Worm (Caenorhabditis elegans) whole organism, early embryonic: Measurements from ENCODE around the gene T19D12.6.

Source experiments
- B0310.2 ChIP-seq: sonication (generic microtip); optimal IDR thresholded peaks from 2 replicates; lab custom pipeline; 2016; ENCODE audit warnings: mild to moderate bottlenecking, missing genetic modification characterization, missing compliant biosample characterization
- F13C5.2 ChIP-seq: sonication (generic microtip); optimal IDR thresholded peaks from 2 replicates; lab custom pipeline; 2017; ENCODE audit warnings: mild to moderate bottlenecking, missing genetic modification characterization, inconsistent platforms, missing compliant biosample characterization
- aly-1 ChIP-seq: sonication (generic microtip); optimal IDR thresholded peaks from 2 replicates; lab custom pipeline; 2016; ENCODE audit warnings: missing genetic modification characterization, missing compliant biosample characterization
- ama-1 ChIP-seq: fragments of 150-350 bp; optimal IDR thresholded peaks from 2 replicates; lab custom pipeline; 2014
- ceh-13 ChIP-seq: fragments of 200-800 bp; sonication (Bioruptor generic); optimal IDR thresholded peaks from 2 replicates; lab custom pipeline; 2018; ENCODE audit warnings: mild to moderate bottlenecking, missing genetic modification characterization, missing compliant biosample characterization
- ceh-36 ChIP-seq: sonication (generic microtip); optimal IDR thresholded peaks from 2 replicates; lab custom pipeline; 2016; ENCODE audit warnings: missing genetic modification characterization, inconsistent platforms, missing compliant biosample characterization
- ets-7 ChIP-seq: sonication (generic microtip); optimal IDR thresholded peaks from 2 replicates; lab custom pipeline; 2016; ENCODE audit warnings: missing genotype, missing genetic modification characterization, missing compliant biosample characterization
- flt-1 ChIP-seq: fragments of 200-800 bp; sonication (Bioruptor generic); IDR thresholded peaks from 2 replicates; pipeline ENCODE4 v1.3.6; 2022; ENCODE audit warnings: missing genetic modification characterization, missing compliant biosample characterization
- hmbx-1 ChIP-seq: sonication (generic microtip); optimal IDR thresholded peaks from 2 replicates; lab custom pipeline; 2016; ENCODE audit warnings: mild to moderate bottlenecking, missing genetic modification characterization, missing compliant biosample characterization
- hmg-4 ChIP-seq: fragments of 200-800 bp; sonication (Bioruptor generic); optimal IDR thresholded peaks from 2 replicates; lab custom pipeline; 2018; ENCODE audit warnings: mild to moderate bottlenecking, missing genetic modification characterization, missing compliant biosample characterization
- hnd-1 ChIP-seq: sonication (generic microtip); optimal IDR thresholded peaks from 2 replicates; lab custom pipeline; 2016; ENCODE audit warnings: missing genetic modification characterization, missing compliant biosample characterization
- pes-1 ChIP-seq: fragments of 200-800 bp; sonication (Bioruptor generic); IDR thresholded peaks from 2 replicates; pipeline ENCODE4 v1.3.6; 2022; ENCODE audit warnings: missing genetic modification reagents, missing genetic modification characterization, missing compliant biosample characterization
- scrt-1 ChIP-seq: fragments of 200-800 bp; sonication (Bioruptor generic); IDR thresholded peaks from 2 replicates; pipeline ENCODE4 v1.3.6; 2022; ENCODE audit warnings: missing genetic modification characterization, missing compliant biosample characterization
- sea-1 ChIP-seq: fragments of 200-800 bp; sonication (Bioruptor generic); conservative IDR thresholded peaks from 2 replicates; pipeline ENCODE4 v1.3.6; 2022; ENCODE audit warnings: missing genetic modification characterization, missing compliant biosample characterization
- tbx-11 ChIP-seq: fragments of 200-800 bp; sonication (Bioruptor generic); IDR thresholded peaks from 2 replicates; pipeline ENCODE4 v1.3.6; 2022; ENCODE audit warnings: missing genetic modification characterization, missing compliant biosample characterization
- tbx-37 ChIP-seq: fragments of 200-800 bp; sonication (Bioruptor generic); conservative IDR thresholded peaks from 2 replicates; pipeline ENCODE4 v1.3.6; 2022; ENCODE audit warnings: missing genetic modification reagents, missing genetic modification characterization, missing compliant biosample characterization
- tra-4 ChIP-seq: sonication (generic microtip); optimal IDR thresholded peaks from 2 replicates; lab custom pipeline; 2017; ENCODE audit warnings: missing genetic modification characterization, missing compliant biosample characterization

T19D12.6 gene

ce11 chrII:6673894-6674293, 31.0 kb upstream of the T19D12.6 start, which contains the start of gene H43E16.1:
H43E16.1 (plus strand) TSS chrII:6674268.
- no peak for TF ChIP-seq B0310.2 (tag; lab: Kevin White, UChicago)
- TF ChIP-seq ets-7 = no peak
- no peak for TF ChIP-seq ama-1
- no peak for TF ChIP-seq pes-1
- TF ChIP-seq sea-1 = no peak
- no peak for TF ChIP-seq tbx-11
- TF ChIP-seq F13C5.2 (tag; lab: Kevin White, UChicago) = no peak
- TF ChIP-seq hmbx-1 (tag; lab: Kevin White, UChicago) = no peak
- TF ChIP-seq scrt-1 (GFP tag; lab: Robert Waterston, UW) = no peak

DNA sequence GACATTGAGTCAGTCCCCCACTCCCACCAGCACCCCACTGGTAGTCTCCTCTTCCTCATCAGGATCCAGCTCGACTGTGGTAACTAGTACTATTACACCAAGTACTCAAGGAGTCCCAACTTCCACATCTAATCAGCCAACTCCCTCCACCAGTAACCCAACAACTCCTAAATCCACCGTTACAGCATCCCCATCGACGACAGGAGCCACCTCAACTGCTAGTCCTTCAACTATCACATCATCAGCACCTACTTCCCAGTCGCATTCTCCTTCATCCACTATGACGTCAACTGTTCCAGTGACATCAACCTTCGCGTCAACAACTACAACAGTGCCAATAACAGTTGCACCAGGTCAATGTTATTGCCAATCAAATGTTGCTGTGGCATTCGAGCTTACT, 25.6 kb upstream of the T19D12.6 start:
- TF ChIP-seq hnd-1 (tag; lab: Kevin White, UChicago) (no peak), F13C5.2 (tag; lab: Kevin White, UChicago) (no peak), ets-7 (no peak), tbx-11 (no peak), ama-1 (no peak), ceh-13 (no peak), sea-1 (no peak), hmg-4 (GFP tag; lab: Kevin White, UChicago) (no peak), aly-1 (tag; lab: Kevin White, UChicago) (no peak), scrt-1 (GFP tag; lab: Robert Waterston, UW) (no peak), pes-1 (no peak), ceh-36 (no peak), hmbx-1 (tag; lab: Kevin White, UChicago) (no peak)

ce11 chrII:6667534-6667933, 24.6 kb upstream of the T19D12.6 start:
- TF ChIP-seq hmbx-1 (tag; lab: Kevin White, UChicago) (no peak), aly-1 (tag; lab: Kevin White, UChicago) (no peak), flt-1 (no peak), ceh-13 (no peak), ets-7 (no peak), ama-1 (no peak), tbx-37 (GFP tag; lab: Robert Waterston, UW) (no peak), pes-1 (no peak), hmg-4 (GFP tag; lab: Kevin White, UChicago) (no peak), F13C5.2 (tag; lab: Kevin White, UChicago) (no peak), hnd-1 (tag; lab: Kevin White, UChicago) (no peak), B0310.2 (tag; lab: Kevin White, UChicago) (no peak), sea-1 (no peak), scrt-1 (GFP tag; lab: Robert Waterston, UW) (no peak)

DNA sequence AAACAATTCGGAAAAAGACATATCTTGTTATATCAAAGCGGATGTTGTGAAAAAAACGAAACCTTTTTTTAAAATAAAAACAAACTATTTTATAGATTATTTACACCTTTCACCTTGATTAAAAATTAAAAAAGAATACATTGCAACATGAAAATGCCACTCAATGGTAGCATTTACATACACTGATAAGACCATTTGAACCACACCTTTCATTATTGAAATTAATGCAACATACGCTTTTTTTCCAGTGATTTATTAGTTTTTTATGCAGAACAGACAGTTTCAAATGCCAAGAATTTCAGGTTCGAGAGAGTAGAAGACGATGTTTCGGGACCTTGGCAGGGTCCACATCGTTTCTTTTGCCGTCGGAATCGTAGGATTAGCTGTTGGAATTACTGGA, 23.7 kb upstream of the T19D12.6 start, which contains the start of gene T19D12.1:
T19D12.1 (plus strand) TSS at position 301 of the 400 bp plus-strand sequence.
- TF ChIP-seq hmbx-1 (tag; lab: Kevin White, UChicago) (no peak), tbx-11 (no peak)

DNA sequence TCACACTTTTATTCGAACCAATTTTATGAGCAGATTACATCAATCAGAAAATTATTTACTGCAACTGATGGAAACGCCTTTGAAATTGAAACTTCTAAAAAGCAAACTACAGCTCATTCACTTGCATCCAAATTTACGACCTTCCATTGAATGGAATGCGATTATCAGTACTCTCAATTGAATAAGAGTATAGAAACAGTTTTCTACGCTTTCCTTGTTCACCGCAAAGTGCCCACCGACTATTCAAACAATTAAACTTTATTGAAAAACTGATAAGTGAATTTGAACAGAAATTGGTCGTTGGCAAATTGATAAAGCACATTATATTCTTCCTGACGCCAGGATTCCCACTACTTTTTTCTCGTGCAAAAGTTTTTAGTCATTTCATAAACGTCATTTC, 23.0 kb upstream of the T19D12.6 start:
- no peak for TF ChIP-seq scrt-1 (GFP tag; lab: Robert Waterston, UW)
- no peak for TF ChIP-seq F13C5.2 (tag; lab: Kevin White, UChicago)

ce11 chrII:6663799-6664198, 20.9 kb upstream of the T19D12.6 start:
- TF ChIP-seq pes-1 (no peak), ets-7 (no peak), ama-1 (no peak), flt-1 (no peak), tbx-11 (no peak), scrt-1 (GFP tag; lab: Robert Waterston, UW) (no peak), aly-1 (tag; lab: Kevin White, UChicago) (no peak), hnd-1 (tag; lab: Kevin White, UChicago) (no peak), ceh-13 (no peak), hmg-4 (GFP tag; lab: Kevin White, UChicago) (no peak), hmbx-1 (tag; lab: Kevin White, UChicago) (no peak), tra-4 (tag; lab: Kevin White, UChicago) (no peak), sea-1 (no peak), ceh-36 (no peak), tbx-37 (GFP tag; lab: Robert Waterston, UW) (no peak), F13C5.2 (tag; lab: Kevin White, UChicago) (no peak), B0310.2 (tag; lab: Kevin White, UChicago) (no peak)

ce11 chrII:6661211-6661610, 18.3 kb upstream of the T19D12.6 start, which contains the start of gene T19D12.2:
T19D12.2 (plus strand) TSS chrII:6661335.
- TF ChIP-seq hnd-1 (tag; lab: Kevin White, UChicago) (no peak), B0310.2 (tag; lab: Kevin White, UChicago) (no peak), tbx-11 (no peak), F13C5.2 (tag; lab: Kevin White, UChicago) (no peak), pes-1 (no peak), hmbx-1 (tag; lab: Kevin White, UChicago) (no peak)

DNA sequence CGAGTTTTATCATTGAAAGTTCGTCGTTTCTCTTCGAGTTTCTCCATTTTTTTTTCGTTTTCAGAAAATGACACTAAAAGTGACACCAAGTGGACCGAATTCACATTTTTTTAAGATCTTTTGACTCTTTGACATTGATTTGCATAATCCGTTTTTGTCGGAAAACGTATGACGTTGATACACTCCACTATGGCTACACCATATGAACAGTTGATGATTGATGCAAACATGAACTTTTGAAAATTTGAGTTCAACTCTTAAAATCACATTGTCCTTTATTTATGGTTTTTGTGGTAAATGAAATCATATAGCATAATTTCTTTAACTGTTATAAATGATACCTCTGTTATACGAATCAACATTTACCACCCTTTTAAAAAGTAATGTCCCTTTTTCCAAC, 15.8 kb upstream of the T19D12.6 start, which contains the start of gene T19D12.10:
T19D12.10 (minus strand) TSS at position 101 of the 400 bp plus-strand sequence.
- TF ChIP-seq hnd-1 (tag; lab: Kevin White, UChicago) = no peak

- TF ChIP-seq ama-1 (no peak), tra-4 (tag; lab: Kevin White, UChicago) (no peak), B0310.2 (tag; lab: Kevin White, UChicago) (no peak), tbx-37 (GFP tag; lab: Robert Waterston, UW) (no peak), tbx-11 (no peak), flt-1 (no peak), sea-1 (no peak), scrt-1 (GFP tag; lab: Robert Waterston, UW) (no peak), aly-1 (tag; lab: Kevin White, UChicago) (no peak), ets-7 (no peak), ceh-13 (no peak), hmg-4 (GFP tag; lab: Kevin White, UChicago) (no peak), pes-1 (no peak), ceh-36 (no peak), F13C5.2 (tag; lab: Kevin White, UChicago) (no peak), hnd-1 (tag; lab: Kevin White, UChicago) (no peak), hmbx-1 (tag; lab: Kevin White, UChicago) (no peak)
Observed at ce11 chrII:6654284-6654683, 11.4 kb upstream of the T19D12.6 start, which contains the start of gene T19D12.9. T19D12.9 (minus strand) TSS chrII:6654384.
